Fruit fly (Drosophila melanogaster) whole organism, embryonic: Measurements from ENCODE around the gene Syt1.
A peak's percentile ranks its signal among the peaks of the same experiment; 100 is the strongest.

Source experiments
- ATbp ChIP-seq: fragments of 200-800 bp; sonication (Bioruptor generic); optimal IDR thresholded peaks from 2 replicates; lab custom pipeline; 2017; ENCODE audit warnings: missing biosample characterization, mild to moderate bottlenecking, missing genetic modification characterization, missing genetic modification reagents
- Bteb2 ChIP-seq: fragments of 200-800 bp; sonication (Bioruptor generic); optimal IDR thresholded peaks from 2 replicates; lab custom pipeline; 2016; ENCODE audit warnings: missing biosample characterization, missing genetic modification characterization
- CG10431 ChIP-seq: fragments of 200-800 bp; sonication (Bioruptor generic); optimal IDR thresholded peaks from 3 replicates; lab custom pipeline; 2018; ENCODE audit warnings: missing biosample characterization, mild to moderate bottlenecking, missing genetic modification characterization
- CG10543 ChIP-seq: fragments of 200-800 bp; sonication (Bioruptor generic); optimal IDR thresholded peaks from 3 replicates; lab custom pipeline; 2017; ENCODE audit warnings: missing biosample characterization, mild to moderate bottlenecking, missing genetic modification characterization, moderate library complexity
- CG11398 ChIP-seq: fragments of 200-800 bp; sonication (Bioruptor generic); optimal IDR thresholded peaks from 2 replicates; lab custom pipeline; 2016; ENCODE audit warnings: missing biosample characterization, missing genetic modification characterization
- CG11456 ChIP-seq: fragments of 200-800 bp; sonication (Bioruptor generic); IDR thresholded peaks from 3 replicates; pipeline ENCODE4 v1.3.6; 2022; ENCODE audit warnings: missing biosample characterization, missing genetic modification characterization
- CG12155 ChIP-seq: fragments of 200-800 bp; sonication (Bioruptor generic); optimal IDR thresholded peaks from 3 replicates; lab custom pipeline; 2016; ENCODE audit warnings: missing biosample characterization, missing genetic modification characterization
- CG12299 ChIP-seq: fragments of 200-800 bp; sonication (Bioruptor generic); optimal IDR thresholded peaks from 2 replicates; lab custom pipeline; 2018; ENCODE audit warnings: missing biosample characterization, mild to moderate bottlenecking, missing genetic modification characterization
- CG14860 ChIP-seq: fragments of 200-800 bp; sonication (Bioruptor generic); IDR thresholded peaks from 3 replicates; pipeline ENCODE4 v1.3.6; 2022; ENCODE audit warnings: missing biosample characterization, missing genetic modification characterization; ENCODE audit not compliant: partially characterized antibody
- CG17186 ChIP-seq: fragments of 200-800 bp; sonication (Bioruptor generic); optimal IDR thresholded peaks from 3 replicates; lab custom pipeline; 2017; ENCODE audit warnings: missing biosample characterization, missing genetic modification reagents, missing genetic modification characterization
- CG17912 ChIP-seq: fragments of 200-800 bp; sonication (Bioruptor generic); optimal IDR thresholded peaks from 2 replicates; lab custom pipeline; 2018; ENCODE audit warnings: missing biosample characterization, mild to moderate bottlenecking, missing genetic modification characterization
- CG18262 ChIP-seq: fragments of 200-800 bp; optimal IDR thresholded peaks from 3 replicates; lab custom pipeline; 2019; ENCODE audit warnings: missing biosample characterization, mild to moderate bottlenecking, missing genetic modification characterization, moderate library complexity
- CG2116 ChIP-seq: fragments of 200-800 bp; sonication (Bioruptor generic); optimal IDR thresholded peaks from 3 replicates; lab custom pipeline; 2018; ENCODE audit warnings: missing biosample characterization, mild to moderate bottlenecking, missing genetic modification characterization
- CG2129 ChIP-seq: fragments of 200-800 bp; sonication (Bioruptor generic); IDR thresholded peaks from 2 replicates; pipeline ENCODE4 v1.3.6; 2022; ENCODE audit warnings: missing biosample characterization, missing genetic modification characterization; ENCODE audit not compliant: partially characterized antibody
- CG2712 ChIP-seq: fragments of 200-800 bp; optimal IDR thresholded peaks from 3 replicates; lab custom pipeline; 2019; ENCODE audit warnings: missing biosample characterization, mild to moderate bottlenecking, missing genetic modification characterization, moderate library complexity
- CG34224 ChIP-seq: fragments of 200-800 bp; sonication (Bioruptor generic); IDR thresholded peaks from 3 replicates; pipeline ENCODE4 v1.3.6; 2022; ENCODE audit warnings: missing biosample characterization, missing genetic modification characterization; ENCODE audit not compliant: partially characterized antibody
- CG4617 ChIP-seq: fragments of 200-800 bp; sonication (Bioruptor generic); optimal IDR thresholded peaks from 3 replicates; lab custom pipeline; 2016; ENCODE audit warnings: missing biosample characterization, missing genetic modification characterization, borderline replicate concordance
- CG8359 ChIP-seq: fragments of 200-800 bp; sonication (Bioruptor generic); optimal IDR thresholded peaks from 2 replicates; lab custom pipeline; 2017; ENCODE audit warnings: missing biosample characterization, mild to moderate bottlenecking, missing genetic modification characterization, borderline replicate concordance
- CG9727 ChIP-seq: fragments of 200-800 bp; sonication (Bioruptor generic); optimal IDR thresholded peaks from 3 replicates; lab custom pipeline; 2017; ENCODE audit warnings: missing biosample characterization, mild to moderate bottlenecking, missing genetic modification characterization
- CTCF ChIP-seq: fragments of 200-800 bp; sonication (Bioruptor generic); optimal IDR thresholded peaks from 2 replicates; lab custom pipeline; 2017; ENCODE audit warnings: missing biosample characterization, mild to moderate bottlenecking, missing genetic modification characterization, moderate library complexity
- Dek ChIP-seq: fragments of 200-800 bp; sonication (Bioruptor generic); optimal IDR thresholded peaks from 3 replicates; lab custom pipeline; 2019; ENCODE audit warnings: missing biosample characterization, mild to moderate bottlenecking, missing genetic modification characterization, moderate library complexity
- H15 ChIP-seq: fragments of 200-800 bp; sonication (Bioruptor generic); IDR thresholded peaks from 3 replicates; pipeline ENCODE4 v1.3.6; 2022; ENCODE audit warnings: missing biosample characterization, missing genetic modification characterization
- HHEX ChIP-seq: fragments of 200-800 bp; sonication (Bioruptor generic); optimal IDR thresholded peaks from 3 replicates; lab custom pipeline; 2017; ENCODE audit warnings: missing biosample characterization, mild to moderate bottlenecking, missing genetic modification characterization, missing genetic modification reagents
- HLHmδ ChIP-seq: fragments of 200-800 bp; sonication (Bioruptor generic); optimal IDR thresholded peaks from 2 replicates; lab custom pipeline; 2018; ENCODE audit warnings: missing biosample characterization, mild to moderate bottlenecking, missing genetic modification characterization, moderate library complexity
- Hr39 ChIP-seq: fragments of >200 bp; optimal IDR thresholded peaks from 2 replicates; lab custom pipeline; 2017
- Lim3 ChIP-seq: fragments of 200-800 bp; sonication (Bioruptor generic); IDR thresholded peaks from 2 replicates; pipeline ENCODE4 v1.3.6; 2022; ENCODE audit warnings: missing biosample characterization, missing genetic modification characterization
- Max ChIP-seq: fragments of 200-800 bp; sonication (Bioruptor generic); optimal IDR thresholded peaks from 2 replicates; lab custom pipeline; 2016; ENCODE audit warnings: missing biosample characterization, mild to moderate bottlenecking, missing genetic modification characterization
- Meics ChIP-seq: fragments of 200-800 bp; sonication (Bioruptor generic); optimal IDR thresholded peaks from 2 replicates; lab custom pipeline; 2017; ENCODE audit warnings: missing biosample characterization, mild to moderate bottlenecking, missing genetic modification characterization
- NK7.1 ChIP-seq: fragments of 200-800 bp; sonication (Bioruptor generic); optimal IDR thresholded peaks from 3 replicates; lab custom pipeline; 2016; ENCODE audit warnings: missing biosample characterization, missing genetic modification characterization
- Ravus ChIP-seq: fragments of 200-800 bp; sonication (Bioruptor generic); IDR thresholded peaks from 2 replicates; pipeline ENCODE4 v1.3.6; 2022; ENCODE audit warnings: missing biosample characterization, missing genetic modification characterization
- Scr ChIP-seq: fragments of 200-800 bp; sonication (Bioruptor generic); IDR thresholded peaks from 2 replicates; pipeline ENCODE4 v1.3.6; 2022; ENCODE audit warnings: missing biosample characterization, missing genetic modification characterization; ENCODE audit not compliant: partially characterized antibody
- Sin3A ChIP-seq: fragments of >200 bp; optimal IDR thresholded peaks from 2 replicates; lab custom pipeline; 2018
- TFAM ChIP-seq: fragments of 200-800 bp; sonication (Bioruptor generic); optimal IDR thresholded peaks from 2 replicates; lab custom pipeline; 2017; ENCODE audit warnings: missing biosample characterization, missing genetic modification characterization, inconsistent platforms
- ato ChIP-seq: fragments of 200-800 bp; sonication (Bioruptor generic); IDR thresholded peaks from 2 replicates; pipeline ENCODE4 v1.3.6; 2022; ENCODE audit warnings: missing biosample characterization, missing genetic modification characterization; ENCODE audit not compliant: partially characterized antibody
- bowl ChIP-seq: fragments of 200-800 bp; sonication (Bioruptor generic); IDR thresholded peaks from 2 replicates; pipeline ENCODE4 v1.3.6; 2022; ENCODE audit warnings: missing biosample characterization, missing genetic modification characterization
- crol ChIP-seq: fragments of 200-800 bp; sonication (Bioruptor generic); IDR thresholded peaks from 2 replicates; pipeline ENCODE4 v1.3.6; 2022; ENCODE audit warnings: missing biosample characterization, missing genetic modification characterization
- dati ChIP-seq: fragments of 200-800 bp; sonication (Bioruptor generic); IDR thresholded peaks from 2 replicates; pipeline ENCODE4 v1.3.6; 2022; ENCODE audit warnings: missing biosample characterization, missing genetic modification characterization
- dmrt11E ChIP-seq: fragments of 200-800 bp; sonication (Bioruptor generic); optimal IDR thresholded peaks from 3 replicates; lab custom pipeline; 2018; ENCODE audit warnings: missing biosample characterization, mild to moderate bottlenecking, missing genetic modification characterization, moderate library complexity
- exex ChIP-seq: fragments of 200-800 bp; sonication (Bioruptor generic); optimal IDR thresholded peaks from 4 replicates; lab custom pipeline; 2018; ENCODE audit warnings: missing biosample characterization, mild to moderate bottlenecking, missing genetic modification characterization, moderate library complexity
- fd3F ChIP-seq: fragments of 200-800 bp; sonication (Bioruptor generic); optimal IDR thresholded peaks from 2 replicates; lab custom pipeline; 2018; ENCODE audit warnings: missing biosample characterization, mild to moderate bottlenecking, missing genetic modification characterization, moderate library complexity
- fd96Cb ChIP-seq: fragments of 200-800 bp; sonication (Bioruptor generic); optimal IDR thresholded peaks from 2 replicates; lab custom pipeline; 2018; ENCODE audit warnings: missing biosample characterization, mild to moderate bottlenecking, missing genetic modification characterization, moderate library complexity
- ftz-f1 ChIP-seq: fragments of 200-800 bp; sonication (Bioruptor generic); optimal IDR thresholded peaks from 2 replicates; lab custom pipeline; 2016; ENCODE audit warnings: missing biosample characterization, missing genetic modification characterization
- hth ChIP-seq: fragments of >200 bp; optimal IDR thresholded peaks from 2 replicates; lab custom pipeline; 2017; ENCODE audit warnings: inconsistent platforms
- lab ChIP-seq: fragments of 200-800 bp; sonication (Bioruptor generic); optimal IDR thresholded peaks from 3 replicates; lab custom pipeline; 2017; ENCODE audit warnings: missing biosample characterization, missing genetic modification characterization, mild to moderate bottlenecking, moderate library complexity, missing genetic modification reagents
- peb ChIP-seq: fragments of 200-800 bp; sonication (Bioruptor generic); IDR thresholded peaks from 2 replicates; pipeline ENCODE4 v1.3.6; 2022; ENCODE audit warnings: missing biosample characterization, missing genetic modification characterization
- prd ChIP-seq, 3 experiments: fragments of >200 bp in 2 of 3; fragments of 200-800 bp in 1 of 3; sonication (Bioruptor generic) in 1 of 3; optimal IDR thresholded peaks in 2 of 3; IDR thresholded peaks in 1 of 3; 2 replicates in 2 of 3; 3 replicates in 1 of 3; pipeline versions ENCODE4 v1.3.6 to Lab custom; 2017 to 2022; ENCODE audit warnings: missing biosample characterization in 1 of 3, missing genetic modification characterization in 1 of 3
- sob ChIP-seq: fragments of 200-800 bp; sonication (Bioruptor generic); IDR thresholded peaks from 2 replicates; pipeline ENCODE4 v1.3.6; 2022; ENCODE audit warnings: missing biosample characterization, missing genetic modification characterization
- tup ChIP-seq: fragments of 200-800 bp; sonication (Bioruptor generic); optimal IDR thresholded peaks from 2 replicates; lab custom pipeline; 2016; ENCODE audit warnings: missing biosample characterization, mild to moderate bottlenecking, missing genetic modification characterization, moderate library complexity
- wdn ChIP-seq: fragments of 200-800 bp; sonication (Bioruptor generic); IDR thresholded peaks from 2 replicates; pipeline ENCODE4 v1.3.6; 2022; ENCODE audit warnings: missing biosample characterization, missing genetic modification characterization

Syt1 gene

DNA sequence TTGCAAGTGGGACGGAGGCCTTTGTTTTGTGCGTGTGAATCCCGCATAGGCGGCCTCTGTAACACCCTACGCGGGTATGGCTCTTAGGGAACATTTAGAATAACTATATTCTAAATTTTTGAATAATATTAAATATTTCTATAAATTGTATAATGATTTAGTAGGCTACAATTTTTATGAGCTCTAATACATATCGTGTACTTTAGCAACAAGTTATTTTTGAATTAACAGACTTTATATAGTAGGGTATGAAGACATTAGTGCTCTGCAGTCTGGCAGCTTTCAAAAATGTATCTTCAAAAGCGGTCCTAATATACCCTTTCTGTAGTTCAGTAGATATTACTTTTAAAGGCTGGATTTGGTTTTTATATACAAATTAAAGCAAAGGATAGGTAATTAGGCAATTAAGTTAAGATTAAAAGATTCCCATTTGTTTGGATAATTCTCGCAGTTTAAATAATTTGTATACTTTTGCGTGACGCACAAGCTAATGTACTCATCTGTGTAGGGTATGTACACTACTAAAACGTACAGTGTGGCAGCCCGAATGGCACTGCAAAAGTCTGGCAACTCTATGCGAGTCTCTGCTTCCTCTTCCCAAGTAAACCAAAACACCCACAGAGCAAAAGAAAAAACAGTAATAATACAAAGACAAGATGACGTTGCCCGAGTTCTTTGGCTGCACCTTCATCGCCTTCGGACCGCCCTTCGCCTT lies 34.0 kb downstream of the Syt1 start, which contains the start of the genes Snx21 and aph-1 (continued):
- TF ChIP-seq CG12155 (GFP tag; lab: Kevin White, UChicago) = peak; percentile 84
- no peak for TF ChIP-seq hth
- peak; percentile 88 for TF ChIP-seq CG11456 (GFP tag; lab: Robert Waterston, UW)
- peak; percentile 95 for TF ChIP-seq CG10543
- no peak for TF ChIP-seq CG34224 (GFP tag; lab: Robert Waterston, UW)
- peak; percentile 77 for TF ChIP-seq CG10431
- TF ChIP-seq ftz-f1 (GFP tag; lab: Kevin White, UChicago) = peak; percentile 34
- peak; percentile 91 for TF ChIP-seq Max
- peak; percentile 95 for TF ChIP-seq lab (GFP tag; lab: Kevin White, UChicago)
- TF ChIP-seq CG17912 (GFP tag; lab: Kevin White, UChicago) = peak; percentile 77
- TF ChIP-seq CG2129 (GFP tag; lab: Robert Waterston, UW) = no peak
- TF ChIP-seq dati (GFP tag; lab: Robert Waterston, UW) = no peak; the same call in 1 of the 2 replicates
- TF ChIP-seq CG18262 (tag; lab: Kevin White, UChicago) = peak; percentile 93
- TF ChIP-seq prd (optimal IDR thresholded peaks at IDR 0.05; lab: Kevin White, UChicago) = no peak
- peak; percentile 93 for TF ChIP-seq prd (GFP tag; IDR thresholded peaks at IDR 0.05; lab: Robert Waterston, UW)
- TF ChIP-seq sob (GFP tag; lab: Robert Waterston, UW) = peak; percentile 90
- peak; percentile 76 for TF ChIP-seq tup
- peak; percentile 93 for TF ChIP-seq HHEX (GFP tag; lab: Kevin White, UChicago)
- peak; percentile 33; the same call in 1 of the 2 replicates for TF ChIP-seq Scr (GFP tag; lab: Robert Waterston, UW)
- TF ChIP-seq CG4617 = peak; percentile 77
- peak; percentile 83 for TF ChIP-seq wdn (GFP tag; lab: Robert Waterston, UW)
- TF ChIP-seq CG17186 (GFP tag; lab: Kevin White, UChicago) = peak; percentile 54
- 0 out of 2 replicates have a peak, but pooled peaks have one; percentile 58 for TF ChIP-seq Lim3 (GFP tag; lab: Robert Waterston, UW)
- TF ChIP-seq CG8359 (GFP tag; lab: Kevin White, UChicago) = peak; percentile 82
- peak; percentile 88 for TF ChIP-seq ATbp
- no peak for TF ChIP-seq CG14860 (GFP tag; lab: Robert Waterston, UW)
- peak; percentile 36 for TF ChIP-seq Sin3A
- peak; percentile 92 for TF ChIP-seq dmrt11E (tag; lab: Kevin White, UChicago)
- TF ChIP-seq exex (tag; lab: Kevin White, UChicago) = peak; percentile 77
- peak; percentile 88 for TF ChIP-seq fd3F (GFP tag; lab: Kevin White, UChicago)
- TF ChIP-seq Bteb2 (GFP tag; lab: Kevin White, UChicago) = peak; percentile 79
- peak; percentile 49 for TF ChIP-seq CTCF (GFP tag; lab: Kevin White, UChicago)
- peak; percentile 94 for TF ChIP-seq CG2712
- peak; percentile 81 for TF ChIP-seq peb (GFP tag; lab: Robert Waterston, UW)
- peak; percentile 73 for TF ChIP-seq CG11398 (GFP tag; lab: Kevin White, UChicago)
- TF ChIP-seq ato (GFP tag; lab: Robert Waterston, UW) = no peak
- peak; percentile 57 for TF ChIP-seq H15
- TF ChIP-seq Ravus (GFP tag; lab: Robert Waterston, UW) = peak; percentile 65
- TF ChIP-seq Meics (GFP tag; lab: Kevin White, UChicago) = peak; percentile 93
- TF ChIP-seq NK7.1 (GFP tag; lab: Kevin White, UChicago) = peak; percentile 63
- TF ChIP-seq fd96Cb = peak; percentile 90
- TF ChIP-seq Dek (tag; lab: Kevin White, UChicago) = peak; percentile 91
- TF ChIP-seq bowl (GFP tag; lab: Robert Waterston, UW) = peak; percentile 33; the same call in 1 of the 2 replicates
- TF ChIP-seq Hr39 (lab: Kevin White, UChicago) = no peak
- peak; percentile 92 for TF ChIP-seq CG9727 (GFP tag; lab: Kevin White, UChicago)
- peak; percentile 32; the same call in 1 of the 2 replicates for TF ChIP-seq crol (GFP tag; lab: Robert Waterston, UW)
- TF ChIP-seq TFAM = peak; percentile 16
- peak; percentile 20 for TF ChIP-seq HLHmδ (GFP tag; lab: Kevin White, UChicago)
- TF ChIP-seq CG12299 (tag; lab: Kevin White, UChicago) = peak; percentile 85
- peak; percentile 70 for TF ChIP-seq CG2116 (GFP tag; lab: Kevin White, UChicago)
